Fruit fly (Drosophila melanogaster) Kc167 (cell line): ENCODE measurements around the gene Max.

ENCODE experiments used
- Myc ChIP-seq: fragments of >200 bp; optimal IDR thresholded peaks from 2 replicates; lab custom pipeline; 2017; ENCODE audit warnings: missing external identifiers
- Sin3A ChIP-seq: fragments of >200 bp; optimal IDR thresholded peaks from 2 replicates; lab custom pipeline; 2018; ENCODE audit warnings: missing external identifiers
- h ChIP-seq: fragments of >200 bp; optimal IDR thresholded peaks from 3 replicates; lab custom pipeline; 2018; ENCODE audit warnings: missing external identifiers
- insv ChIP-seq: fragments of >200 bp; optimal IDR thresholded peaks from 3 replicates; lab custom pipeline; 2018; ENCODE audit warnings: missing external identifiers
- psq ChIP-seq: fragments of >200 bp; optimal IDR thresholded peaks from 2 replicates; lab custom pipeline; 2017; ENCODE audit warnings: missing external identifiers
- ttk ChIP-seq: sonication (Bioruptor generic); optimal IDR thresholded peaks from 2 replicates; lab custom pipeline; 2017; ENCODE audit warnings: missing external identifiers

Max gene

DNA sequence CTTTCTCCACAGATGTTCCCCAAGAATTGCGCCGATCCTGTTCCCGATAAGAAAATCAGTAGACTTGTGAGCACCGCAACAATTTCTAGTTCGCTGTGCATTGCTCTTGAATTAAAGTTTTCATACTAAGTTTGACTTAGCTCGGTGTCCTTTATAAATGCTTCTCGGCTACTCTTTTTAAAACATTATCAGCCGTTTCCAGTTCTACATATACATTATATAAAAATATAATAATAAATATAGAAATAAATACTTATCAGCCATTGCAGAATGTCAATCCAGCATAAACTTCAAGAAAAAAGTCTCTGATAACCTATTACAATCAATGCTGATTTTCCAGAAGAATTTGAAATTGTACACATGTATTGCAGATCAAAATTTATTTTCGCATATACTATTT is 6.6 kb upstream of the Max start, which contains the start of gene CG14088:
Gene CG14088 (minus strand): TSS at position 101 of the 400 bp plus-strand sequence.
- TF ChIP-seq ttk (lab: Kevin White, UChicago) (no peak), insv (no peak), Sin3A (no peak), psq (lab: Kevin White, UChicago) (no peak), Myc (no peak), h (lab: Kevin White, UChicago) (no peak)

DNA sequence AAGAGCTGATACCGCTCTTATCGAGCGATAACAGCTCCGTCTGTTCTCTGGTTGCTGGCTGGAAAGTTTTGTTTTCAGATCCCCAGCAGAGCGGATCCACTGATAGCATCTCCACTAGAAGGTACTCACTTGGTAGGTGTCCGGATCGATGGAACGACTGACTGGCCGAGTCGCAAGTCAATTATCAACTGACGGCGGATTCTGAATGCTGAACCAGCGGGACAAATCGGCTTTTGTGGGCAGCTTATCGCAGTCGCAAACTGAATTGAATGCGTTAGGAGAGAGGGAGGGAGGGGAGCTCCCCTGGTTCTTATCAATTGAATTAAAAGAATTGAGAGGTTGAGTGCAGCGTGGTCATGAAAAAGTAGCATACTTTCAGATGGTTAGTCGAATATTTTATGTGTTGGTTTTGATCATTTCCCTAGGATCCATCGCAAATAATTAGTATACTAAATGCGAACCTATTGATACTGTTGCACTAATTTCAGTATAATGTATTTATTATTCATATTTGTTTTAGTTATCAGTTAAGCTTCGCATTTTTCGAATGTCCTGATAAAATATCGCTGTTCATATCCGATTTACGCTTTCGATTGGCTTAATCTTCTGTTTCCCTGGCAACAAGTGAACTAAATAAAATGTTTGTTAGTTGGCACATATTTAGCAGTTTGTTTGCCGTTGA is 4.9 kb upstream of the Max start, which contains the start of the genes Aldh7A1 and CG14085:
Gene Aldh7A1 (minus strand): TSS at position 194 of the 682 bp plus-strand sequence.
Gene CG14085 (plus strand): TSS at position 632 of the 682 bp plus-strand sequence.
- TF ChIP-seq Sin3A, result no peak
- no peak for TF ChIP-seq Myc
- no peak for TF ChIP-seq ttk (lab: Kevin White, UChicago)
- TF ChIP-seq insv, result no peak
- TF ChIP-seq psq (lab: Kevin White, UChicago), result no peak
- TF ChIP-seq h (lab: Kevin White, UChicago), result no peak

DNA sequence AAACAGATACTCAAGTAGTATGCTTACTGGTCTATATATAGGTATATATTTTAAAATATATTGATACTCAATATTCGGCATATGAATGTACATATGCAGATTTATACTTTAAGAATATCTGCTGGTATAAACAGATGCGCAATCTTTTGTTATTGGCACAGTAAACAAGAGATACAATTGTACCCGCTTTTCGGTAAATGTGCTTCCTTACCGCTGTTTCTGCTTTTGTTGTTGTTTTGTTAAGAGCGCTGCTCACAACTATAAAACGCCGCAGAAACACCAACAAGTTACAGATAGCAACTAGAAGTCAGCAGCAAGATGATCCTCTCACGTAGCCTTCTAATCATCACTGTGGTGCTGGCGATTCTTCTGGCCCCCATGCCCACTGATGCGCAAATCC is 1.8 kb upstream of the Max start, which contains the start of gene CG45081:
Gene CG45081 (plus strand): TSS at position 301 of the 400 bp plus-strand sequence.
- TF ChIP-seq h (lab: Kevin White, UChicago) (no peak), Sin3A (no peak)

DNA sequence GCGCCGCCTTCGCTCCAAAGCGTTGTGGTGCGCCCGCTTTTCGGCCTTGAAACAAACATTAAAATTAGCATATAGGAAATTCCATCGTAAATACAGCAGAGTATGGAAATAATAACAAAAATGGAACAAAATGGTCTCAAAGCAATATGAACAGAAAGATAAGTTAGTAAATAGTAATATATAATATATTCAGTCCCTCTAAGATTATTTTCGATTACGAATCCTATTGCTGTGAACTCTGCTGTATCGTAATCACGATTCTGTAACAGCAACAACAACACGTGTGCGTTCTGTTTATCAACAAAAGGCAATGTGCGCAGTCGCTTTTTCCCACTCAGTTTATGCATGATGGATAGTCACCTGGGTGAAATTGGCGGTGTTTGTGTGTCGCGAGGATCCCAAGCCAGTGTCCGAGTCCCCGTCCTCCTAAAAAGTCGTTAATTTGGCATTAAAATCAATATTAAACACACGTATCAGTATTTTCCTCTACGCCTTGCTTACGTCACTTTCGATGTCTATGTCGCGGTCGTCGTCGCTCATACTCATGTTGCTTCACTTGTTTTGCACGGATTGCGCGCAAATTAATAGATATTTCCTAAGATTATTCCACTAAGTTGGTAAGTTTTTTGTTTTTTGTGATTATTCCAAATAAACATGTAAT is 374 bp downstream of the Max start, which contains the start of the genes CG42374 and Mettl5:
Gene CG42374 (plus strand): TSS at position 287 of the 661 bp plus-strand sequence.
Gene Mettl5 (plus strand): TSS at position 287 of the 661 bp plus-strand sequence.
- TF ChIP-seq Sin3A (no peak), h (lab: Kevin White, UChicago) (no peak), Myc (no peak), ttk (lab: Kevin White, UChicago) (no peak), psq (lab: Kevin White, UChicago) (no peak), insv (no peak)

DNA sequence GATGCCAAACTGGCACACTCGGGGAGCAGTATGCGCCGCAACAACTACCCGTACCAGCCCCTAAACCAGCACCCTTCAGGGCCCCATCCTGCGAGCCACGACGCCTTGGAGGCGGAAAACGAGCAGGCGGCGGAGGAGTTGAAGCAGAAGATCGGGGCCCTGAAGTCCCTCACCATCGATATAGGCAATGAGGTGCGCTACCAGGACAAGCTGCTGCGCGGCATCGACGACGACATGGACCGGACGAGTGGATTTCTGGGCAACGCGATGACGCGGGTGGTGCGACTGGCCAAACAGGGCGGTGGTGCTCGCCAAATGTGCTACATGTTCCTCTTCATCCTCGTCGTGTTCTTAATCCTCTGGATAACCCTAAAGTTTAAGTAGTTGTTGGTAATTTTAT is 2.3 kb downstream of the Max start:
- TF ChIP-seq h (lab: Kevin White, UChicago), result no peak
- TF ChIP-seq ttk (lab: Kevin White, UChicago), result no peak
- no peak for TF ChIP-seq psq (lab: Kevin White, UChicago)
- TF ChIP-seq Myc, result no peak
- TF ChIP-seq Sin3A, result no peak
- TF ChIP-seq insv, result no peak

DNA sequence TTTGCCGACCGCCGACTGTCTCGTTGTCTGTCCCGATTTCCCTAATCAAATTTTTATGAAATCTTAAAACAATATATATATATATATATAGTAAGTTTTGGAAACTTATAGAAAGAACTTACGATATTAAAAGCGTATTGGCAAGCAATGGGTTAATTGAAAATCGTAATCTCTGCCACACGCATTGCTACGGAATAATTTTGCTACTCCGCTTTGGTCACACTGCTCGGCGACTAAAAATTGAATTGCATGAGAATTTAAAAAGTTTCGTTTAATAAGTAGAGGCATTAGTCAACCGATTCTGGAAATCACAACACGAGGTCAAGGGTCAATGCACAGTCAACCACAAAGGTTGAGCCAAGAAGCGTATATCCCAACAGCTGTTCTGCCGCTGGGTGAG is 2.8 kb downstream of the Max start, which contains the start of gene Bet1:
Gene Bet1 (plus strand): TSS at position 182 of the 400 bp plus-strand sequence.
- TF ChIP-seq Myc (no peak), psq (lab: Kevin White, UChicago) (no peak), h (lab: Kevin White, UChicago) (no peak), Sin3A (no peak), ttk (lab: Kevin White, UChicago) (no peak), insv (no peak)

DNA sequence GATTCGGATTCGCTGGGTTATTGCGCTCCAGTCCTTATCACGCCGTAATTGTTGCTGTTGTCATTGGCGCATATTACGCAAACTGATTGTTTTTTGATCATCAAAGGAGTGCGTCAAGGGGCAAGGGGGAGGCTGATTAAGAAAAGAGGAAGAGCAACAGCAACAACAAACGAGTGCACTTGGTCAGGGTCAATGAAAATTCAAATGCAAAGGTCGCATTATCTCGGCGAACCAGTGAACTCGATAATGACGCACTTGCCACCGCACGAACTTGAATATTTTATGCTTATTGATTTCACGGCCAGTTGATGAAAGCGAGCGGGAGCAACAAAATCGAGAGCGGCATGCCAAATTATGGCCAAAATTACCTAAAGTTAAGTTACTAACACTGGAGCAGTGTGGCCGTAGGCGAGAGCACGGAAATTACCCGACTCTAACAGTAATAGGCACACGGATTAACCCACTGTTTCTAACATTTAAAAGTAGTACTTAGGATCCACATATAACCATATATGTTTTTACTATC is 3.6 kb downstream of the Max start, which contains the start of gene nes:
Gene nes (minus strand): TSS at position 402 of the 526 bp plus-strand sequence.
- no peak for TF ChIP-seq insv
- no peak for TF ChIP-seq psq (lab: Kevin White, UChicago)
- no peak for TF ChIP-seq Myc
- TF ChIP-seq ttk (lab: Kevin White, UChicago), result no peak
- no peak for TF ChIP-seq Sin3A
- no peak for TF ChIP-seq h (lab: Kevin White, UChicago)

DNA sequence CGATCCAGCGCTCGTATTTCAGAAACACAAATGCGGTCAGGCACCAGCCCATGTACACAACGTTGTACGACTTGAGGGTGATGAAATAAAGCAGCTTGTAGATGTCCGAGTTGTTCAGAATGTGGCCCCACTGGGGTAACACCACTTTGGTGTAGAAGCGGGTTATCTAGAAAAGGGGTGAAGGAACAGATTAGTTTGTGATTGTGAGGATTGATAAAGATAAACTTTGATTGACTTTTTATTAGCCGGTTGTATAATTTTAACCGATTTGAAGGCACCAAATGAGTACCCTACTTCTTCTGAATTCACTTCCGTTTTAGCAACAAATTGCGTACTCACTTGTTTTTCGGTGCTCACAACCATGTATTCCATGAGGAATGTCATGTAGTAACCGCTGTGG is 5.8 kb downstream of the Max start:
- TF ChIP-seq ttk (lab: Kevin White, UChicago) (no peak), Sin3A (no peak), insv (no peak), psq (lab: Kevin White, UChicago) (no peak)

DNA sequence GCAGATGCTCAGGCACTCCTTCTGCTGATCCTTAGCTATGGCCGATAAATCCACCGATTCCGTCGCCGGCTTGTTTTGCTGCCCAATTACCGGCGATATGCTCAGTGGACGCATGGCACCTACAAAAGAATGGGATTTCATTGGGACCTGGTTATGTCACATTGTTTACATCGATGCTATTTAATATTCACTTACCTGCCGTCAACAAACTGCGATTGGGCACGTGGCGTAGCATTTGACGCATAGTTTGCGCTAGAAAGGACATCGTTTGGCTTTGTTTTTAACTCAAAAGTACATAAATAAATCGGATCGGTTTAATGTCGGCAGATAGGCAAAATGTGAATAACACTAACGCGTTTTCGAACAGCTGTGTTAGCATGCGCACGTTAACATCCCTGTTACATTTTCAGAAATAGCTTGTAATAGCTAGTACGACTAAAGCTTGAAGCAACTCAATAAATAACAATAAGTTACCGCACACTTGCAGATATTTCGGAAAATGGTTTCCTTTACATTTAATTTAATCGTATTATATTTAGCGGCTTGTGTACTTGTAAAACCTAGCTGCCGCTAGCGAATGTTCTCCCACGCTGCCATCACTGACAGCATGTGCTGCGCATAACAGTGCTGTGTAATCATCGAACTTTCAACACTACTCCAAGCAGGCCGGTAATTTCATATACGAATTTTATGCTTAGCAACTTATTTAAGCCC is 9.1 kb downstream of the Max start, which contains the start of the genes mRpL21 and rept:
Gene mRpL21 (minus strand): TSS at position 347 of the 714 bp plus-strand sequence.
Gene rept (plus strand): TSS at position 626 of the 714 bp plus-strand sequence.
- TF ChIP-seq psq (lab: Kevin White, UChicago) (no peak), Sin3A (no peak), h (lab: Kevin White, UChicago) (no peak), insv (no peak), Myc (no peak), ttk (lab: Kevin White, UChicago) (no peak)

DNA sequence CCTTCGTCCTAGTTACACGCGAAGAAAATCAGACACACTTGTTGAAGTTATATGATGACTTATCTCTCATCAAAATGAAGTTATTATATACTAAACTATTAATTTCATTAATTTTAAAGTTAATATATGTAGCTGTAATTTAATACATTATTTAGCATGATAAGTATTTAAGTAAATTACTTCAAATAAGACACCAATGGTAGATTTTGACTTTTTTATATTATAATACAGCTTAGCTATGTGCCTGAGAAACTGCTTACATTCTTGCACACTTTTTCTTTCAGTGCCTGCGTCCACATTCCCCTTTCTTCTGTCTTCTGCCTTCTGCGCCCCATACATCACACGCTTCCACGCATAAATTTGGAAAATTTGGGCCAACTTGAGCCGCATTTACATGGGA is 12.3 kb downstream of the Max start:
- TF ChIP-seq ttk (lab: Kevin White, UChicago), result no peak
- no peak for TF ChIP-seq Sin3A
- TF ChIP-seq h (lab: Kevin White, UChicago), result no peak
- TF ChIP-seq psq (lab: Kevin White, UChicago), result no peak
- no peak for TF ChIP-seq insv
- no peak for TF ChIP-seq Myc

DNA sequence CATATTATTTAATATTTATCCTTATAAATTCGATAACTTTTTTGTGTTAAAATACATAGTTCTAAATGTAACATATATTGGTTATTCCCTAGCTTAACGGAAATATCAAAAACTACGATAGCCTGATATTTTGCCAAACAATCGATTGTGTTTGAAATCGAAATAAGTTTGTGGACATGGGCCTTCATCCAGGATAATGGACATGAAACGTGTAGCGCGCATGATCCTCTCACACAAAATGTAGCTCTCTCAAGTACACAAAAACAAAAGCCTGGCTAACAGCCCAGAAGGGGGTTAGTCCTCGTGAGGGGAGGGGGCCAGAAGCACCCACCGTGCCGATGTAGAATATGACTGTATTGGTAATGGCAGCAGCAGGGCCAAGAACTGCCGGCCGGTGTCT is 26.2 kb downstream of the Max start:
- TF ChIP-seq Myc, result no peak
- TF ChIP-seq insv, result no peak
- TF ChIP-seq psq (lab: Kevin White, UChicago), result no peak
- TF ChIP-seq h (lab: Kevin White, UChicago), result no peak
- TF ChIP-seq ttk (lab: Kevin White, UChicago), result no peak
- TF ChIP-seq Sin3A, result no peak

DNA sequence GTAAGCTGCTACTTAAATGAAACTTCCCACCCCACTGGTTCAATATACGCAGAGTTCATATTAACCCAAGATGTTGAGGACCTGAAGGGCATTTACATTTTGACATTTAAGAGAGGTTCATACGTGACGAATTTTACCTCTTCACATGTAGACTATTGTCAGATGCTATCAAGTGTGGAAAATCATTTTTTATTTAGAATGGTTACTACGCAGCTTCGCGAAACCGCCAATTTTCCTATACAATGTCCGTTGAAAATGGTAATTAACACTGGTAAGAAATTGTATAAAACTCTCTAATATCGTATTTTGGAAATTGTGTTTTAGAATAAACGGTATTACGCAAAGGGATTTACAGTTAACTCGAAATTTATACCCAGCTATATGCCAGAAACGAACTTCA is 27.4 kb downstream of the Max start:
- no peak for TF ChIP-seq h (lab: Kevin White, UChicago)
- TF ChIP-seq Sin3A, result no peak
- TF ChIP-seq insv, result no peak
